Worm (Caenorhabditis elegans): Measurements from ENCODE around the gene math-6.

DNA sequence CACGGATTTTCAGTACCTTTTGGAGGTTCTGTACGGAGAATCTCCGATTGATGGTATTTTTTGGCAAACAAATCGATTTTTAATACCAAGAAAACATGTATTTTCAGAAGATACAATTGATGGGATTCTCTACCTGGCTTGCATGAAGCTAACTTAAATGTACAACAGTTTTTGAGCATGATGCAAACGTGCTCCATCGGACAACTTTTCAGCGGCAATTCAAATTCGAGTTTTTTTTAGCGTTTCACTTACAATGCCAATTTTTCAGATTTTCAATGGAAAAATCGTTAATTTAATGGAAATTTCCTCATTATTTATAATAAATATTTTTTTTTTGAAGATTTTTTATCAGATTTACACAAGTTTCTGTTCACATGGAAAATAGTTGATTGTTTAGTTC lies 44.0 kb upstream of the math-6 start:
- TF ChIP-seq nhr-237 (tag; optimal IDR thresholded peaks at IDR 0.05) (no peak), nhr-129 (tag; optimal IDR thresholded peaks at IDR 0.05) (no peak), zag-1 (tag; optimal IDR thresholded peaks at IDR 0.05) (no peak), unc-39 (tag; optimal IDR thresholded peaks at IDR 0.05) (no peak), R02D3.7 (tag; optimal IDR thresholded peaks at IDR 0.05) (no peak), ZK546.5 (tag; optimal IDR thresholded peaks at IDR 0.05) (no peak)
